Worm (Caenorhabditis elegans) whole organism, L1 larva: ENCODE data around the gene srh-73.

Experiments used
- dsc-1 ChIP-seq: sonication (generic microtip); optimal IDR thresholded peaks from 2 replicates; lab custom pipeline; 2016; ENCODE audit warnings: mild to moderate bottlenecking, missing genetic modification characterization, missing compliant biosample characterization
- lin-15B ChIP-seq: fragments of 150-350 bp; sonication (generic microtip); optimal IDR thresholded peaks from 3 replicates; lab custom pipeline; 2014; ENCODE audit warnings: missing biosample characterization, missing genetic modification characterization
- lin-35 ChIP-seq, 2 experiments: fragments of 150-350 bp; optimal IDR thresholded peaks; 2 replicates each; lab custom pipeline; 2014; ENCODE audit warnings: missing biosample characterization in 2 of 2, missing genetic modification characterization in 2 of 2, missing genetic modification reagents in 2 of 2
- mdl-1 ChIP-seq, 2 experiments: fragments of 150-350 bp; optimal IDR thresholded peaks; 2 replicates each; lab custom pipeline; 2014 to 2017; ENCODE audit warnings: missing biosample characterization in 2 of 2, missing genetic modification characterization in 2 of 2, inconsistent platforms in 1 of 2
- nhr-28 ChIP-seq: fragments of 150-350 bp; optimal IDR thresholded peaks from 2 replicates; lab custom pipeline; 2014; ENCODE audit warnings: missing biosample characterization, missing genetic modification characterization
- nhr-76 ChIP-seq: sonication (generic microtip); optimal IDR thresholded peaks from 2 replicates; lab custom pipeline; 2017; ENCODE audit warnings: missing biosample characterization, missing genetic modification characterization
- skn-1 ChIP-seq: fragments of 150-350 bp; optimal IDR thresholded peaks from 2 replicates; lab custom pipeline; 2014; ENCODE audit warnings: missing biosample characterization, missing genetic modification characterization
- unc-98 ChIP-seq: fragments of 200-800 bp; sonication (Bioruptor generic); IDR thresholded peaks from 2 replicates; pipeline ENCODE4 v1.3.6; 2022; ENCODE audit warnings: missing genetic modification characterization, missing compliant biosample characterization

- TF ChIP-seq unc-98 (GFP tag; lab: Robert Waterston, UW) = no peak
- no peak for TF ChIP-seq nhr-28 (tag; lab: Kevin White, UChicago)
- no peak for TF ChIP-seq lin-15B (tag; lab: Kevin White, UChicago)
- no peak for TF ChIP-seq nhr-76 (tag; lab: Kevin White, UChicago)
- TF ChIP-seq lin-35 (GFP tag; optimal IDR thresholded peaks at IDR 0.05; lab: Kevin White, UChicago) = no peak
- TF ChIP-seq skn-1 = no peak
- no peak for TF ChIP-seq dsc-1 (tag; lab: Kevin White, UChicago)
- TF ChIP-seq mdl-1 (tag; optimal IDR thresholded peaks at IDR 0.05; lab: Kevin White, UChicago) = no peak
These were observed at the start of gene srh-73 for ce11 chrII:12511866-12512265.
